Fruit fly (Drosophila melanogaster) whole organism, adult: Measurements from ENCODE around the gene CG14556.

Experiments used
- CG11617 ChIP-seq: fragments of 200-800 bp; sonication (Bioruptor generic); optimal IDR thresholded peaks from 2 replicates; lab custom pipeline; 2017; ENCODE audit warnings: mild to moderate bottlenecking, missing biosample characterization, missing genetic modification reagents, missing genetic modification characterization
- CG12768 ChIP-seq: fragments of 200-800 bp; sonication (Bioruptor generic); optimal IDR thresholded peaks from 2 replicates; lab custom pipeline; 2017; ENCODE audit warnings: missing biosample characterization, missing genetic modification characterization, mild to moderate bottlenecking, moderate library complexity, missing genetic modification reagents
- CG14711 ChIP-seq: fragments of 200-800 bp; sonication (Bioruptor generic); optimal IDR thresholded peaks from 2 replicates; lab custom pipeline; 2018; ENCODE audit warnings: missing biosample characterization, mild to moderate bottlenecking, missing genetic modification characterization, moderate library complexity
- CG1620 ChIP-seq: fragments of 200-800 bp; sonication (Bioruptor generic); optimal IDR thresholded peaks from 2 replicates; lab custom pipeline; 2016; ENCODE audit warnings: missing biosample characterization, missing genetic modification characterization
- CG33017 ChIP-seq: fragments of 200-800 bp; sonication (Bioruptor generic); optimal IDR thresholded peaks from 2 replicates; lab custom pipeline; 2018; ENCODE audit warnings: missing biosample characterization, mild to moderate bottlenecking, missing genetic modification characterization, moderate library complexity
- CG5204 ChIP-seq: fragments of 200-800 bp; sonication (Bioruptor generic); optimal IDR thresholded peaks from 2 replicates; lab custom pipeline; 2016; ENCODE audit warnings: missing biosample characterization, missing genetic modification characterization
- CG7045 ChIP-seq: fragments of 200-800 bp; sonication (Bioruptor generic); optimal IDR thresholded peaks from 2 replicates; lab custom pipeline; 2017; ENCODE audit warnings: missing biosample characterization, mild to moderate bottlenecking, missing genetic modification characterization
- CG7101 ChIP-seq: fragments of 200-800 bp; sonication (Bioruptor generic); optimal IDR thresholded peaks from 2 replicates; lab custom pipeline; 2018; ENCODE audit warnings: missing biosample characterization, mild to moderate bottlenecking, missing genetic modification characterization, moderate library complexity
- Clk ChIP-seq: fragments of 200-800 bp; sonication (Bioruptor generic); optimal IDR thresholded peaks from 2 replicates; lab custom pipeline; 2017; ENCODE audit warnings: missing biosample characterization, missing genetic modification characterization
- Crg-1 ChIP-seq: fragments of 200-800 bp; sonication (Bioruptor generic); optimal IDR thresholded peaks from 2 replicates; lab custom pipeline; 2016; ENCODE audit warnings: missing biosample characterization, missing genetic modification characterization
- Hr96 ChIP-seq: fragments of 200-800 bp; sonication (Bioruptor generic); optimal IDR thresholded peaks from 2 replicates; lab custom pipeline; 2016; ENCODE audit warnings: missing biosample characterization, missing genetic modification characterization
- Mnt ChIP-seq: fragments of 200-800 bp; sonication (Bioruptor generic); optimal IDR thresholded peaks from 2 replicates; lab custom pipeline; 2016; ENCODE audit warnings: missing biosample characterization, mild to moderate bottlenecking, missing genetic modification characterization
- bab1 ChIP-seq: fragments of 200-800 bp; sonication (Bioruptor generic); optimal IDR thresholded peaks from 3 replicates; lab custom pipeline; 2019; ENCODE audit warnings: missing biosample characterization, mild to moderate bottlenecking, missing genetic modification characterization, moderate library complexity
- cic ChIP-seq: fragments of 200-800 bp; sonication (Bioruptor generic); optimal IDR thresholded peaks from 2 replicates; lab custom pipeline; 2017; ENCODE audit warnings: missing biosample characterization, mild to moderate bottlenecking, missing genetic modification characterization, moderate library complexity
- cnc ChIP-seq, 2 experiments: fragments of >200 bp; optimal IDR thresholded peaks; 2 replicates each; lab custom pipeline; 2017
- kay ChIP-seq: fragments of 200-800 bp; sonication (Bioruptor generic); peaks from one replicate; lab custom pipeline; 2016; ENCODE audit warnings: missing biosample characterization, missing genetic modification characterization, borderline replicate concordance
- ovo ChIP-seq: fragments of 200-800 bp; sonication (Bioruptor generic); optimal IDR thresholded peaks from 2 replicates; lab custom pipeline; 2016; ENCODE audit warnings: missing biosample characterization, missing genetic modification characterization
- pad ChIP-seq: fragments of 200-800 bp; sonication (Bioruptor generic); optimal IDR thresholded peaks from 3 replicates; lab custom pipeline; 2017; ENCODE audit warnings: missing biosample characterization, missing genetic modification characterization, mild to moderate bottlenecking, moderate library complexity, missing genetic modification reagents
- tj ChIP-seq: fragments of 200-800 bp; sonication (Bioruptor generic); optimal IDR thresholded peaks from 3 replicates; lab custom pipeline; 2017; ENCODE audit warnings: missing biosample characterization, mild to moderate bottlenecking, missing genetic modification characterization, moderate library complexity
- toe ChIP-seq: fragments of 200-800 bp; sonication (Bioruptor generic); optimal IDR thresholded peaks from 2 replicates; lab custom pipeline; 2016; ENCODE audit warnings: missing biosample characterization, missing genetic modification characterization

The CG14556 gene

DNA sequence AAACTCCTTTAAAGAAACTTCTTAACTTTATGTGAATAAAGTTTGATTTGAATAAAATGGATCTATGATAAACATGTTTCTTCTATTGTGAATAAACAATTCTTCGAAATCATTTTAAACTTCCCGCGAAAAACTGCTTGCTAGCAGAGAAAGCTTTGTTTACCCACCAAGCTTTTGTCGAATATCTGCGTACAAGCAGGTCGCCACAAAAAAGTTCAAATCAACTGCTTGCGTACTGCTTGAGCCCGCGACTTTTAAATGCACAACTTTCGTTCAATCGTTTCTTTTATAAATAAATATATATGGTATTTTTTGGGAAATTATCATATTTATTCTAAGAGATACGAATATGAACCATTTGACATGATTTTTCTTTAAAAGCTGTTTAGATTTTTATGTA is 23.0 kb upstream of the CG14556 start:
- TF ChIP-seq bab1 (GFP tag; lab: Kevin White, UChicago), result peak; percentile 48
- no peak for TF ChIP-seq kay
- TF ChIP-seq CG7045 (GFP tag; lab: Kevin White, UChicago), result no peak

DNA sequence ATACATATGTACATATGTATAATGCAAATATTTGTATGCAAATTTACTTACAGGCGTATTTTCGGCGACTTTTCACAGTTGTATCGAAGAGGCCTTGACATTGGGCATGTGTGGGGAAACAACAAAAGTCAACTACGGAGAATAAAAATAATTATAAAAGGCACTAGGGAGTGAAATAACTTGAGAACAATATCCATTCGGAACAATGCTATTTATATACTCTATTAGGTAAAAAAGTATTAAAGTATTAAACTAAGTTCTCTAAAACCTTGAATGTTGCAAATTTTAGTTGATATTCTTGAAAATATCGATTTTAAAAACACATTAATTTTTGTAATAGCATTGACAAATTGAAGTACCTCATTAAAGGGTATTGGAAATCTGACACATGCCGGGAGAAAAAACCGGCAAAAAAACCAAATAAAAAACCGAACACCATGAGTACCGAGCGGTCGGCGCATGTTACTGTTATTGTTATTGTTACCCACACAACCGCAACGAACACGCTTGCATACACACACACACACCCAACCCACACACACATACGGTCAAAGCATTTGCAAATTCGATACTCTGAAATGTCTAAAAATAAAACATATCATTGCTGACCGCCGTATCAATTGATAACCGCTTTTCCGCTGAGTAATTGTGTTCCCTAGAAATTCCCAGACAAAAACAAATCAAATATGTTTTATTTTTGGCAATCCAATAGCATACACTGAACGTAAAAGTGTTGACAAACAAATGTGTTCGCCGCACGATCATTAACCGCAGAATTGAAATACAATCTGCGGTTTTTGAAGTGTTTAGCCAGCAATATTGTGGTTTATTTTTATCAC is 21.9 kb upstream of the CG14556 start:
- peak; percentile 37 for TF ChIP-seq Mnt (GFP tag; lab: Kevin White, UChicago)
- peak; percentile 61 for TF ChIP-seq pad (GFP tag; lab: Kevin White, UChicago)
- no peak for TF ChIP-seq cic
- peak; percentile 5 for TF ChIP-seq CG7045 (GFP tag; lab: Kevin White, UChicago)
- TF ChIP-seq Crg-1 (GFP tag; lab: Kevin White, UChicago), result no peak
- no peak for TF ChIP-seq Clk (GFP tag; lab: Kevin White, UChicago)
- TF ChIP-seq CG7101, result peak; percentile 89
- peak; percentile 17 for TF ChIP-seq toe
- TF ChIP-seq CG12768 (GFP tag; lab: Kevin White, UChicago), result peak; percentile 19
- no peak for TF ChIP-seq CG5204 (GFP tag; lab: Kevin White, UChicago)
- peak; percentile 39 for TF ChIP-seq CG1620 (GFP tag; lab: Kevin White, UChicago)
- TF ChIP-seq CG33017 (tag; lab: Kevin White, UChicago), result peak; percentile 92
- no peak for TF ChIP-seq ovo (GFP tag; lab: Kevin White, UChicago)
- TF ChIP-seq bab1 (GFP tag; lab: Kevin White, UChicago), result peak; percentile 90
- TF ChIP-seq cnc (optimal IDR thresholded peaks at IDR 0.05; lab: Kevin White, UChicago), result peak in 1 of 2 experiments; percentile 33
- TF ChIP-seq kay, result peak; percentile 48
- peak; percentile 22 for TF ChIP-seq CG14711
- peak; percentile 79 for TF ChIP-seq tj (GFP tag; lab: Kevin White, UChicago)
- peak; percentile 26 for TF ChIP-seq Hr96 (GFP tag; lab: Kevin White, UChicago)
- TF ChIP-seq CG11617 (GFP tag; lab: Kevin White, UChicago), result peak; percentile 64

DNA sequence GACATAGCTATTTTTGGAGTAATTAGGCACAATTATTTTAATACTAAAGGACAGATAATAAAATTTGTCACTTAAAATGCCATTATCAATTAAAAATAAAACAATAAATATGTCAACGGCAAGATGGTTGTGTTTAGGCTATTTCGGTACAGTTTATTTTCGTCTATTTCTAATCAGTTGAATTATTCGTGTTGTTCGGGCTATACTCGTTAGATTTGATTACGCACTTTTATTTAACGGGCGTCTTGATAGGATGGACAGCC is 21.4 kb upstream of the CG14556 start:
- TF ChIP-seq CG33017 (tag; lab: Kevin White, UChicago) (no peak), tj (GFP tag; lab: Kevin White, UChicago) (peak; percentile 40)

DNA sequence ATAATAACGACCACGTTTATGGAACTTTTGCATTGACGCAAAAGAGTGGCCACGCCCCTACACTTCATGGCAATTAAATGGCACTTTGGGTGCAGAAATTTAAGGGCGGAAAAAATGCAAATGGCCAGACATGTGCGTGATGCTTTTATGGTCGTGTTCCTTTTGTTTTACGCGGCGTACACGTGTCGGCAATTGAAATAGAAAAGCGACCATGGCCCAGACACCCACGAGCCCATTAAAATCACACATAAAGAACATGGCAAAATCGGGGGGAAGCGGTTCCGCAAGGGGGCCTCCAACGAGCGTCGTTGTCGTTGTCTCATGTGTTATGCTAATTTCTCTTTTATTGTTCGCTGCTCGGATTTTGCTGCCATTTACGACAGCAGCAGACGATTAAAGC is 21.1 kb upstream of the CG14556 start:
- TF ChIP-seq cnc (optimal IDR thresholded peaks at IDR 0.05; lab: Kevin White, UChicago) (no peak), kay (peak; percentile 19)

DNA sequence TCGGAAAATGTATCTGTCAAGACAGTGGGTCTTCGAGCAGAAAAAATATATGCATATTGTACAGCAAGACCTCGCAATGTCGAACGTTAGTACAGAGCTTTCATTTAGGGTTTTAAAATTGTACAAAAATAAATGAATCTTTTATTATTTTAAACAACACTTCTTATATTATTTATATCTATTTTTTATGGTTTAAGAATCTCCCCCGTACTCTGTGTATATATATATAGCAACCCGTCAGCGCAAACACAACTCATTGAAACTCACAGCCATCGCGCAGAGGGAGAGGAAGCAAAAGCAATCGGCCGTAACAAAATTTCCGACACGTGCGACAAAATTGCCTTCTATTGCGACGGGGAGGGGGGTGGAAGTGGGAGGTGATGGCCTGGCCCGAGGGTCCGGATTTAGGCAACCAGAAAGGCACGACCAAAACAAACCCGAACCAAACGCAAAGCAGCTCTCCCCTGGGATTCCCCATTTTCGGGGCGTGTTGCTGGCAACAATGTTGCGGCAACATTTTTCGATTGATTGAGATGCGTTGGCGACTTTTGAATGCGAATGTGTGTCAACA is 20.4 kb upstream of the CG14556 start:
- TF ChIP-seq CG33017 (tag; lab: Kevin White, UChicago) (peak; percentile 47), CG7101 (peak; percentile 25), ovo (GFP tag; lab: Kevin White, UChicago) (no peak), Hr96 (GFP tag; lab: Kevin White, UChicago) (no peak), cic (no peak), pad (GFP tag; lab: Kevin White, UChicago) (no peak), toe (no peak), CG11617 (GFP tag; lab: Kevin White, UChicago) (no peak), CG1620 (GFP tag; lab: Kevin White, UChicago) (no peak), CG12768 (GFP tag; lab: Kevin White, UChicago) (peak; percentile 23), Mnt (GFP tag; lab: Kevin White, UChicago) (peak; percentile 57), CG5204 (GFP tag; lab: Kevin White, UChicago) (no peak), CG14711 (peak; percentile 65), kay (peak; percentile 72), tj (GFP tag; lab: Kevin White, UChicago) (no peak), cnc (optimal IDR thresholded peaks at IDR 0.05; lab: Kevin White, UChicago) (no peak), Clk (GFP tag; lab: Kevin White, UChicago) (no peak), bab1 (GFP tag; lab: Kevin White, UChicago) (no peak), CG7045 (GFP tag; lab: Kevin White, UChicago) (no peak), Crg-1 (GFP tag; lab: Kevin White, UChicago) (no peak)

DNA sequence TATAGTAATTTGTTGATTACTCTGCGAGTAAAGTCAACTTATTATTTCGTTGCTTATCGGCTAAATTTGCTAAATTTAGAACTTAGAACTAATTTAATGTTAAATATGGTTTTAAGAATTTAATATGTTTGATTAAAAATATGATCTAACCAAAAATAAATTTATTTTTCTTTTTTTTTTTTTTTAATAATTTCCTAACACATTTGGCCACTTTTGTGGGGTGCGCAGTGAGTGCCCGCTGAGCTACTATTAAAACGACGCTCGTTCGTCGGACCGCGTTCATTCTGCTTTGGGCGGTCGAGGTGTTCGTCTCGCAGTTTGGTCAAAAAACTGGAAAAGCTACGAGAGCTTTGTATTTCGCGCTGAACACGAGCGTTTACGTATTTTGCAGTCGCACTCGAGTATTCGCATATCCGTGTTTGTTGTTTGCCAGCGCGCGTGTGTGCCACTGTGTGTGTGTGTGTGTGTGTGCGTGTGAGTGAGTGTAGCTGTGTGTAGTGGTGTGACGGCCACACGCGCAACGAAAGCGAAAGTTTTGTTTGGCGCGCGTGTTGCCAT is 19.8 kb upstream of the CG14556 start, which contains the start of gene Cipc:
Gene Cipc, plus strand, starts transcription at position 274 of the 558 bp plus-strand sequence.
- TF ChIP-seq CG12768 (GFP tag; lab: Kevin White, UChicago), result peak; percentile 85
- peak; percentile 58 for TF ChIP-seq pad (GFP tag; lab: Kevin White, UChicago)
- peak; percentile 70 for TF ChIP-seq toe
- peak; percentile 21 for TF ChIP-seq CG1620 (GFP tag; lab: Kevin White, UChicago)
- TF ChIP-seq tj (GFP tag; lab: Kevin White, UChicago), result peak; percentile 85
- peak; percentile 34 for TF ChIP-seq Crg-1 (GFP tag; lab: Kevin White, UChicago)
- TF ChIP-seq CG11617 (GFP tag; lab: Kevin White, UChicago), result peak; percentile 86
- peak; percentile 83 for TF ChIP-seq CG7101
- TF ChIP-seq bab1 (GFP tag; lab: Kevin White, UChicago), result peak; percentile 55
- TF ChIP-seq CG5204 (GFP tag; lab: Kevin White, UChicago), result no peak
- peak; percentile 43 for TF ChIP-seq Clk (GFP tag; lab: Kevin White, UChicago)
- peak; percentile 14 for TF ChIP-seq Hr96 (GFP tag; lab: Kevin White, UChicago)
- TF ChIP-seq CG14711, result peak; percentile 76
- no peak for TF ChIP-seq cnc (optimal IDR thresholded peaks at IDR 0.05; lab: Kevin White, UChicago)
- TF ChIP-seq kay, result peak; percentile 90
- TF ChIP-seq CG33017 (tag; lab: Kevin White, UChicago), result peak; percentile 89
- peak; percentile 81 for TF ChIP-seq CG7045 (GFP tag; lab: Kevin White, UChicago)
- peak; percentile 63 for TF ChIP-seq ovo (GFP tag; lab: Kevin White, UChicago)
- TF ChIP-seq Mnt (GFP tag; lab: Kevin White, UChicago), result peak; percentile 96
- peak; percentile 95 for TF ChIP-seq cic
